Worm (Caenorhabditis elegans): ENCODE measurements around the gene clec-190.
"Not testable (repeated sequence)": the region's sequence is repeated elsewhere in the genome, so short reads cannot be mapped to it uniquely, and the experiment has no call there.

- not testable (repeated sequence) for TF ChIP-seq unc-62 (GFP tag; optimal IDR thresholded peaks at IDR 0.05 in 1 of 2); unc-62 (tag; optimal IDR thresholded peaks at IDR 0.05); mdt-29 (GFP tag; IDR thresholded peaks at IDR 0.05); madf-5 (GFP tag; IDR thresholded peaks at IDR 0.05); lin-15B (tag; optimal IDR thresholded peaks at IDR 0.05); unc-39 (tag; optimal IDR thresholded peaks at IDR 0.05); pha-4 (GFP tag; IDR thresholded peaks at IDR 0.05); pha-4 (tag; optimal IDR thresholded peaks at IDR 0.05); daf-12 (tag; optimal IDR thresholded peaks at IDR 0.05); ama-1 (optimal IDR thresholded peaks at IDR 0.05); nhr-48 (tag; optimal IDR thresholded peaks at IDR 0.05); unc-130 (GFP tag; optimal IDR thresholded peaks at IDR 0.05); dpl-1 (GFP tag; optimal IDR thresholded peaks at IDR 0.05); ceh-44 (GFP tag; IDR thresholded peaks at IDR 0.05); T26A8.4 (GFP tag; IDR thresholded peaks at IDR 0.05)
These were observed 8.0 kb upstream of the clec-190 start, which contains the start of gene M199.8 for ce11 chrIV:15133899-15134298.

Data from whole organism, L4 larva.